Worm (Caenorhabditis elegans) whole organism, L4 larva: ENCODE results near the gene F14F3.4.

Experiments
- F26F4.8 ChIP-seq: fragments of 200-800 bp; sonication (Bioruptor generic); conservative IDR thresholded peaks from 2 replicates; pipeline ENCODE4 v1.3.6; 2022; ENCODE audit warnings: missing genetic modification characterization, missing compliant biosample characterization
- T26A8.4 ChIP-seq: fragments of 200-800 bp; sonication (Bioruptor generic); IDR thresholded peaks from 2 replicates; pipeline ENCODE4 v1.3.6; 2022; ENCODE audit warnings: missing genetic modification characterization, missing compliant biosample characterization
- ZK337.2 ChIP-seq: fragments of 200-800 bp; sonication (Bioruptor generic); IDR thresholded peaks from 2 replicates; pipeline ENCODE4 v1.3.6; 2022; ENCODE audit warnings: missing genetic modification reagents, missing genetic modification characterization, missing compliant biosample characterization
- aha-1 ChIP-seq: fragments of 150-350 bp; peaks from one replicate; lab custom pipeline; 2014; ENCODE audit warnings: missing biosample characterization, missing genetic modification characterization
- ama-1 ChIP-seq: fragments of 150-350 bp; optimal IDR thresholded peaks from 2 replicates; lab custom pipeline; 2014; ENCODE audit warnings: inconsistent platforms, mixed read lengths
- ceh-20 ChIP-seq: fragments of 200-800 bp; sonication (Bioruptor generic); IDR thresholded peaks from 2 replicates; pipeline ENCODE4 v1.3.6; 2022; ENCODE audit warnings: missing genetic modification reagents, missing genetic modification characterization, missing compliant biosample characterization
- ceh-32 ChIP-seq: sonication (generic microtip); optimal IDR thresholded peaks from 2 replicates; lab custom pipeline; 2016; ENCODE audit warnings: mild to moderate bottlenecking, missing genetic modification characterization, missing compliant biosample characterization; ENCODE audit not compliant: poor library complexity
- ceh-44 ChIP-seq: fragments of 200-800 bp; sonication (Bioruptor generic); IDR thresholded peaks from 2 replicates; pipeline ENCODE4 v1.3.6; 2022; ENCODE audit warnings: missing genetic modification reagents, missing genetic modification characterization, missing compliant biosample characterization
- daf-16 ChIP-seq, 3 experiments: sonication (generic microtip); optimal IDR thresholded peaks; 2 replicates each; lab custom pipeline; 2016 to 2017; ENCODE audit warnings: missing genetic modification characterization in 3 of 3, missing genetic modification reagents in 3 of 3, mild to moderate bottlenecking in 2 of 3, missing compliant biosample characterization in 2 of 3, missing biosample characterization in 1 of 3, moderate library complexity in 1 of 3
- dmd-6 ChIP-seq: fragments of 200-800 bp; sonication (Bioruptor generic); IDR thresholded peaks from 2 replicates; pipeline ENCODE4 v1.3.6; 2022; ENCODE audit warnings: missing genetic modification reagents, missing genetic modification characterization, missing compliant biosample characterization
- dpl-1 ChIP-seq: fragments of 150-350 bp; optimal IDR thresholded peaks from 2 replicates; lab custom pipeline; 2014; ENCODE audit warnings: missing biosample characterization, missing genetic modification reagents, missing genetic modification characterization
- duxl-1 ChIP-seq: sonication (generic microtip); optimal IDR thresholded peaks from 2 replicates; lab custom pipeline; 2016; ENCODE audit warnings: mild to moderate bottlenecking, missing genetic modification characterization, moderate library complexity, missing compliant biosample characterization; ENCODE audit not compliant: poor library complexity
- dve-1 ChIP-seq: sonication (generic microtip); optimal IDR thresholded peaks from 2 replicates; lab custom pipeline; 2017; ENCODE audit warnings: antibody characterized with exemption, mild to moderate bottlenecking, missing genetic modification characterization, missing compliant biosample characterization; ENCODE audit not compliant: insufficient read depth
- egl-27 ChIP-seq: sonication (generic microtip); optimal IDR thresholded peaks from 3 replicates; lab custom pipeline; 2017; ENCODE audit warnings: missing biosample characterization, missing genetic modification reagents, missing genetic modification characterization
- hif-1 ChIP-seq, 2 experiments: sonication (generic microtip); optimal IDR thresholded peaks; 2 replicates each; lab custom pipeline; 2016 to 2017; ENCODE audit warnings: missing compliant biosample characterization in 2 of 2, missing genetic modification characterization in 2 of 2, missing genetic modification reagents in 2 of 2, missing genotype in 2 of 2, mild to moderate bottlenecking in 1 of 2
- hlh-11 ChIP-seq: fragments of 200-800 bp; sonication (Bioruptor generic); optimal IDR thresholded peaks from 2 replicates; lab custom pipeline; 2018; ENCODE audit warnings: mild to moderate bottlenecking, missing genetic modification characterization, missing compliant biosample characterization
- hlh-30 ChIP-seq: sonication (generic microtip); optimal IDR thresholded peaks from 2 replicates; lab custom pipeline; 2017; ENCODE audit warnings: antibody characterized with exemption, mild to moderate bottlenecking, missing genetic modification characterization, missing compliant biosample characterization; ENCODE audit not compliant: insufficient read depth
- lin-1 ChIP-seq: fragments of 200-800 bp; sonication (Bioruptor generic); IDR thresholded peaks from 2 replicates; pipeline ENCODE4 v1.3.6; 2022; ENCODE audit warnings: missing genetic modification reagents, missing genetic modification characterization, missing compliant biosample characterization
- lin-13 ChIP-seq: fragments of 150-350 bp; optimal IDR thresholded peaks from 2 replicates; lab custom pipeline; 2014; ENCODE audit warnings: missing biosample characterization, missing genetic modification reagents, missing genetic modification characterization
- lsy-2 ChIP-seq, 2 experiments: fragments of 150-350 bp in 1 of 2; sonication (generic microtip) in 1 of 2; optimal IDR thresholded peaks; 2 replicates each; lab custom pipeline; 2014 to 2017; ENCODE audit warnings: missing biosample characterization in 2 of 2, missing genetic modification characterization in 2 of 2
- madf-5 ChIP-seq, 2 experiments: fragments of 200-800 bp; sonication (Bioruptor generic); IDR thresholded peaks; 2 replicates each; pipeline ENCODE4 v1.3.6; 2022; ENCODE audit warnings: missing compliant biosample characterization in 2 of 2, missing genetic modification characterization in 2 of 2
- madf-9 ChIP-seq: fragments of 200-800 bp; sonication (Bioruptor generic); conservative IDR thresholded peaks from 2 replicates; pipeline ENCODE4 v1.3.6; 2022; ENCODE audit warnings: missing genetic modification reagents, missing genetic modification characterization, missing compliant biosample characterization
- mdl-1 ChIP-seq, 2 experiments: fragments of 150-350 bp in 1 of 2; sonication (generic microtip) in 1 of 2; optimal IDR thresholded peaks; 2 replicates each; lab custom pipeline; 2014 to 2017; ENCODE audit warnings: missing biosample characterization in 2 of 2, missing genetic modification characterization in 2 of 2
- mdt-29 ChIP-seq: fragments of 200-800 bp; sonication (Bioruptor generic); IDR thresholded peaks from 2 replicates; pipeline ENCODE4 v1.3.6; 2022; ENCODE audit warnings: missing genetic modification reagents, missing genetic modification characterization, missing compliant biosample characterization
- mep-1 ChIP-seq: fragments of 150-350 bp; sonication (generic microtip); optimal IDR thresholded peaks from 3 replicates; lab custom pipeline; 2014; ENCODE audit warnings: missing biosample characterization, missing genetic modification characterization
- mes-2 ChIP-seq: sonication (generic microtip); optimal IDR thresholded peaks from 2 replicates; lab custom pipeline; 2016; ENCODE audit warnings: missing genotype, mild to moderate bottlenecking, missing genetic modification characterization, missing compliant biosample characterization; ENCODE audit not compliant: poor library complexity, severe bottlenecking
- mxl-3 ChIP-seq: fragments of 200-800 bp; sonication (Bioruptor generic); optimal IDR thresholded peaks from 2 replicates; lab custom pipeline; 2018; ENCODE audit warnings: mild to moderate bottlenecking, missing genetic modification characterization, missing compliant biosample characterization
- nhr-102 ChIP-seq: sonication (generic microtip); optimal IDR thresholded peaks from 2 replicates; lab custom pipeline; 2016; ENCODE audit warnings: mild to moderate bottlenecking, missing genetic modification characterization, moderate library complexity, missing compliant biosample characterization
- nhr-11 ChIP-seq: fragments of 150-350 bp; optimal IDR thresholded peaks from 2 replicates; lab custom pipeline; 2014; ENCODE audit warnings: missing biosample characterization, missing genetic modification characterization
- nhr-25 ChIP-seq: sonication (generic microtip); optimal IDR thresholded peaks from 2 replicates; lab custom pipeline; 2017; ENCODE audit warnings: missing genetic modification characterization, mild to moderate bottlenecking, missing compliant biosample characterization, antibody characterized with exemption, moderate library complexity, borderline replicate concordance; ENCODE audit not compliant: insufficient read depth
- nhr-28 ChIP-seq: fragments of 150-350 bp; optimal IDR thresholded peaks from 2 replicates; lab custom pipeline; 2014; ENCODE audit warnings: missing biosample characterization, missing genetic modification characterization
- nhr-42 ChIP-seq: fragments of 200-800 bp; sonication (Bioruptor generic); IDR thresholded peaks from 2 replicates; pipeline ENCODE4 v1.3.6; 2022; ENCODE audit warnings: missing genetic modification characterization, missing compliant biosample characterization
- nhr-6 ChIP-seq: fragments of 150-350 bp; optimal IDR thresholded peaks from 2 replicates; lab custom pipeline; 2014; ENCODE audit warnings: missing biosample characterization, missing genetic modification characterization
- php-3 ChIP-seq: fragments of 200-800 bp; sonication (Bioruptor generic); IDR thresholded peaks from 2 replicates; pipeline ENCODE4 v1.3.6; 2022; ENCODE audit warnings: missing genetic modification reagents, missing genetic modification characterization, missing compliant biosample characterization
- rbr-2 ChIP-seq: sonication (generic microtip); optimal IDR thresholded peaks from 2 replicates; lab custom pipeline; 2016; ENCODE audit warnings: missing genotype, missing genetic modification characterization, missing compliant biosample characterization
- saeg-2 ChIP-seq: fragments of 200-800 bp; sonication (Bioruptor generic); IDR thresholded peaks from 2 replicates; pipeline ENCODE4 v1.3.6; 2022; ENCODE audit warnings: missing genetic modification reagents, missing genetic modification characterization, missing compliant biosample characterization
- spr-3 ChIP-seq: fragments of 200-800 bp; sonication (Bioruptor generic); optimal IDR thresholded peaks from 2 replicates; lab custom pipeline; 2018; ENCODE audit warnings: mild to moderate bottlenecking, missing genetic modification characterization, missing compliant biosample characterization
- tag-97 ChIP-seq: fragments of 200-800 bp; sonication (Bioruptor generic); IDR thresholded peaks from 2 replicates; pipeline ENCODE4 v1.3.6; 2022; ENCODE audit warnings: missing genetic modification characterization, missing compliant biosample characterization
- tra-1 ChIP-seq: fragments of 200-800 bp; sonication (Bioruptor generic); IDR thresholded peaks from 2 replicates; pipeline ENCODE4 v1.3.6; 2022; ENCODE audit warnings: missing genetic modification reagents, missing genetic modification characterization, missing compliant biosample characterization
- unc-130 ChIP-seq: sonication (generic microtip); optimal IDR thresholded peaks from 2 replicates; lab custom pipeline; 2016; ENCODE audit warnings: missing genetic modification reagents, missing genetic modification characterization, missing compliant biosample characterization
- unc-62 ChIP-seq, 3 experiments: fragments of 150-350 bp in 1 of 3; sonication (generic microtip); optimal IDR thresholded peaks in 2 of 3; peaks in 1 of 3; 1 replicate in 1 of 3; 2 replicates in 2 of 3; lab custom pipeline; 2014 to 2017; ENCODE audit warnings: missing biosample characterization in 3 of 3, missing genetic modification characterization in 3 of 3, missing genetic modification reagents in 3 of 3, missing genotype in 1 of 3
- zag-1 ChIP-seq: fragments of 150-350 bp; optimal IDR thresholded peaks from 2 replicates; lab custom pipeline; 2014; ENCODE audit warnings: missing biosample characterization, missing genetic modification characterization
- zip-11 ChIP-seq: fragments of 200-800 bp; sonication (Bioruptor generic); IDR thresholded peaks from 2 replicates; pipeline ENCODE4 v1.3.6; 2022; ENCODE audit warnings: missing genetic modification characterization, missing compliant biosample characterization

F14F3.4 gene

ce11 chrX:10528993-10529392, 7.8 kb upstream of the F14F3.4 start, which contains the start of the genes F14F3.5 and slcf-1 (continued):
- TF ChIP-seq zag-1 (tag; lab: Kevin White, UChicago) (no peak), ZK337.2 (GFP tag; lab: Robert Waterston, UW) (no peak), hlh-11 (tag; lab: Kevin White, UChicago) (peak; percentile 40), mdt-29 (GFP tag; lab: Robert Waterston, UW) (no peak), dve-1 (tag; lab: Kevin White, UChicago) (peak; percentile 51), unc-130 (no peak), lin-1 (no peak), nhr-28 (peak; percentile 34), ceh-44 (no peak), nhr-102 (tag; lab: Kevin White, UChicago) (no peak), php-3 (peak; percentile 81), tag-97 (GFP tag; lab: Robert Waterston, UW) (no peak), F26F4.8 (GFP tag; lab: Robert Waterston, UW) (no peak), duxl-1 (no peak), ama-1 (lab: Kevin White, UChicago) (no peak), daf-16 (GFP tag; optimal IDR thresholded peaks at IDR 0.05; lab: Kevin White, UChicago) (no peak), daf-16 (tag; optimal IDR thresholded peaks at IDR 0.05; lab: Kevin White, UChicago) (peak; percentile 49), ceh-32 (tag; lab: Kevin White, UChicago) (no peak)

- peak; percentile 50 for TF ChIP-seq dve-1 (tag; lab: Kevin White, UChicago)
- TF ChIP-seq mdl-1 (tag; optimal IDR thresholded peaks at IDR 0.05; lab: Kevin White, UChicago): peak in 1 of 2 experiments; percentile 37
- peak in 1 of 2 experiments; percentile 14 for TF ChIP-seq unc-62 (GFP tag; optimal IDR thresholded peaks at IDR 0.05 in 1 of 2; lab: Kevin White, UChicago)
- no peak for TF ChIP-seq unc-62 (tag; optimal IDR thresholded peaks at IDR 0.05; lab: Kevin White, UChicago)
- no peak for TF ChIP-seq egl-27 (tag; lab: Kevin White, UChicago)
- no peak for TF ChIP-seq daf-16 (GFP tag; optimal IDR thresholded peaks at IDR 0.05; lab: Kevin White, UChicago)
- TF ChIP-seq daf-16 (tag; optimal IDR thresholded peaks at IDR 0.05; lab: Kevin White, UChicago): peak; percentile 57
- TF ChIP-seq tag-97 (GFP tag; lab: Robert Waterston, UW): no peak
- TF ChIP-seq hlh-11 (tag; lab: Kevin White, UChicago): peak; percentile 58
- TF ChIP-seq mes-2 (tag; lab: Kevin White, UChicago): peak; percentile 8
- peak; percentile 20 for TF ChIP-seq nhr-28
- peak; percentile 73 for TF ChIP-seq dmd-6 (GFP tag; lab: Robert Waterston, UW)
- TF ChIP-seq hlh-30: peak; percentile 67
Measured at ce11 chrX:10527414-10527813, 6.2 kb upstream of the F14F3.4 start.

ce11 chrX:10524483-10524948, 3.3 kb upstream of the F14F3.4 start, which contains the start of the genes mboa-7 and git-1:
Gene mboa-7, minus strand, starts transcription at chrX:10524565.
Gene git-1, plus strand, starts transcription at chrX:10524898.
- peak; percentile 58 for TF ChIP-seq rbr-2 (tag; lab: Kevin White, UChicago)
- TF ChIP-seq mxl-3 (GFP tag; lab: Kevin White, UChicago): peak; percentile 86
- TF ChIP-seq T26A8.4 (GFP tag; lab: Robert Waterston, UW): peak; percentile 27; the same call in 1 of the 2 replicates
- no peak for TF ChIP-seq zip-11 (GFP tag; lab: Robert Waterston, UW)
- TF ChIP-seq saeg-2: no peak
- TF ChIP-seq nhr-11 (tag; lab: Kevin White, UChicago): peak; percentile 9
- peak; percentile 77 for TF ChIP-seq hlh-11 (tag; lab: Kevin White, UChicago)
- TF ChIP-seq lin-13 (GFP tag; lab: Kevin White, UChicago): peak; percentile 57
- TF ChIP-seq hif-1 (tag; optimal IDR thresholded peaks at IDR 0.05; lab: Kevin White, UChicago): peak in 1 of 2 experiments; percentile 20
- peak; percentile 55 for TF ChIP-seq hlh-30
- TF ChIP-seq nhr-28: peak; percentile 72
- TF ChIP-seq dpl-1 (GFP tag; lab: Kevin White, UChicago): peak; percentile 51
- peak in 1 of 2 experiments; percentile 65 for TF ChIP-seq lsy-2 (tag; optimal IDR thresholded peaks at IDR 0.05; lab: Kevin White, UChicago)
- TF ChIP-seq mdl-1 (tag; optimal IDR thresholded peaks at IDR 0.05; lab: Kevin White, UChicago): peak in 1 of 2 experiments; percentile 53
- TF ChIP-seq dmd-6 (GFP tag; lab: Robert Waterston, UW): peak; percentile 45
- peak; percentile 95 for TF ChIP-seq aha-1 (tag; lab: Kevin White, UChicago)
- TF ChIP-seq madf-9 (GFP tag; lab: Robert Waterston, UW): no peak
- peak; percentile 38 for TF ChIP-seq nhr-25 (tag; lab: Kevin White, UChicago)
- TF ChIP-seq spr-3 (GFP tag; lab: Kevin White, UChicago): no peak
- no peak for TF ChIP-seq ceh-20 (GFP tag; lab: Robert Waterston, UW)
- peak; percentile 73 for TF ChIP-seq mes-2 (tag; lab: Kevin White, UChicago)
- TF ChIP-seq tra-1 (GFP tag; lab: Robert Waterston, UW): 0 out of 2 replicates have a peak, but pooled peaks have one; percentile 32
- peak; percentile 16 for TF ChIP-seq nhr-6 (tag; lab: Kevin White, UChicago)
- TF ChIP-seq madf-5 (GFP tag; IDR thresholded peaks at IDR 0.05; lab: Robert Waterston, UW): no peak
- TF ChIP-seq nhr-42 (GFP tag; lab: Robert Waterston, UW): 0 out of 2 replicates have a peak, but pooled peaks have one; percentile 32
- peak; percentile 77 for TF ChIP-seq mep-1 (tag; lab: Kevin White, UChicago)
